Worm (Caenorhabditis elegans) whole organism, L1 larva: ENCODE results near the gene smg-4.

Experiments
- ces-1 ChIP-seq: fragments of 150-350 bp; optimal IDR thresholded peaks from 2 replicates; lab custom pipeline; 2014; ENCODE audit warnings: missing biosample characterization, missing genetic modification reagents, missing genetic modification characterization
- ztf-11 ChIP-seq, 2 experiments: sonication (generic microtip); optimal IDR thresholded peaks; 2 replicates each; lab custom pipeline; 2016 to 2017; ENCODE audit warnings: missing genetic modification characterization in 2 of 2, missing biosample characterization in 1 of 2, missing compliant biosample characterization in 1 of 2

DNA sequence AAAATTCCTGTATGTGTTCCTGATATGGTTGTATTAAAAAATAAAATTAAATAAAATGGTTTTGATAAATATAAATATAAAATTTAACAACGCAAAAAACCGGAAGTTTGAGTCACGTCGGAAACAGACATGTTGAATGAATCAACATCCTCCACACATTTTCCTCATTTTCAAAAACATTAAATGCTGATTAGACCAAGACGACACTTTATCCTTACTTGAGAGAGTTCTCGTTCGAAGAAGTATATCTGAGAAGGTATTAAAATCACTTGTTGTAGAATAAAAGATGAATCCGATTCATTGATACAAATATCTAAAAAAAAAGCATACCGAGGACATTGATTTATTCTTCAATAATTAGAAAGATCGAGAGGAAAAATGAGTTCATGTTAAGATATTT lies 20.7 kb upstream of the smg-4 start:
- TF ChIP-seq ces-1 (GFP tag; lab: Kevin White, UChicago) (no peak), ztf-11 (tag; optimal IDR thresholded peaks at IDR 0.05; lab: Kevin White, UChicago) (no peak)
